Worm (Caenorhabditis elegans) whole organism, L4 larva: ENCODE measurements around the gene esyt-2.

Experiments
- D1046.2 ChIP-seq: fragments of 200-800 bp; sonication (Bioruptor generic); IDR thresholded peaks from 2 replicates; pipeline ENCODE4 v1.3.6; 2022; ENCODE audit warnings: missing genetic modification characterization, missing compliant biosample characterization
- F10B5.3 ChIP-seq: sonication (generic microtip); optimal IDR thresholded peaks from 2 replicates; lab custom pipeline; 2016; ENCODE audit warnings: mild to moderate bottlenecking, missing genetic modification characterization, missing compliant biosample characterization
- F26F4.8 ChIP-seq: fragments of 200-800 bp; sonication (Bioruptor generic); conservative IDR thresholded peaks from 2 replicates; pipeline ENCODE4 v1.3.6; 2022; ENCODE audit warnings: missing genetic modification characterization, missing compliant biosample characterization
- F44E2.7 ChIP-seq: fragments of 200-800 bp; sonication (Bioruptor generic); IDR thresholded peaks from 2 replicates; pipeline ENCODE4 v2.1.2; 2022; ENCODE audit warnings: missing genetic modification characterization, missing compliant biosample characterization
- F49E8.2 ChIP-seq: sonication (generic microtip); optimal IDR thresholded peaks from 2 replicates; lab custom pipeline; 2016; ENCODE audit warnings: missing compliant biosample characterization, mild to moderate bottlenecking, missing genetic modification characterization, borderline replicate concordance
- Y48G9A.11 ChIP-seq: fragments of 200-800 bp; sonication (Bioruptor generic); IDR thresholded peaks from 2 replicates; pipeline ENCODE4 v1.3.6; 2022; ENCODE audit warnings: missing genetic modification reagents, missing genetic modification characterization, missing compliant biosample characterization
- Y75B8A.6 ChIP-seq: fragments of 200-800 bp; sonication (Bioruptor generic); IDR thresholded peaks from 2 replicates; pipeline ENCODE4 v1.3.6; 2022; ENCODE audit warnings: missing genetic modification reagents, missing genetic modification characterization, missing compliant biosample characterization
- ZK337.2 ChIP-seq: fragments of 200-800 bp; sonication (Bioruptor generic); IDR thresholded peaks from 2 replicates; pipeline ENCODE4 v1.3.6; 2022; ENCODE audit warnings: missing genetic modification reagents, missing genetic modification characterization, missing compliant biosample characterization
- ama-1 ChIP-seq: fragments of 150-350 bp; optimal IDR thresholded peaks from 2 replicates; lab custom pipeline; 2014; ENCODE audit warnings: inconsistent platforms, mixed read lengths
- ceh-20 ChIP-seq: fragments of 200-800 bp; sonication (Bioruptor generic); IDR thresholded peaks from 2 replicates; pipeline ENCODE4 v1.3.6; 2022; ENCODE audit warnings: missing genetic modification reagents, missing genetic modification characterization, missing compliant biosample characterization
- ceh-44 ChIP-seq: fragments of 200-800 bp; sonication (Bioruptor generic); IDR thresholded peaks from 2 replicates; pipeline ENCODE4 v1.3.6; 2022; ENCODE audit warnings: missing genetic modification reagents, missing genetic modification characterization, missing compliant biosample characterization
- ceh-62 ChIP-seq: sonication (generic microtip); optimal IDR thresholded peaks from 2 replicates; lab custom pipeline; 2017; ENCODE audit warnings: missing biosample characterization, missing genetic modification characterization
- ceh-82 ChIP-seq: sonication (generic microtip); optimal IDR thresholded peaks from 2 replicates; lab custom pipeline; 2017; ENCODE audit warnings: missing biosample characterization, missing genetic modification characterization
- ctbp-1 ChIP-seq: fragments of 200-800 bp; sonication (Bioruptor generic); IDR thresholded peaks from 2 replicates; pipeline ENCODE4 v1.3.6; 2022; ENCODE audit warnings: missing genetic modification reagents, missing genetic modification characterization, missing compliant biosample characterization
- daf-8 ChIP-seq: fragments of 200-800 bp; sonication (Bioruptor generic); IDR thresholded peaks from 2 replicates; pipeline ENCODE4 v1.3.6; 2022; ENCODE audit warnings: missing genetic modification characterization, missing compliant biosample characterization
- dmd-6 ChIP-seq: fragments of 200-800 bp; sonication (Bioruptor generic); IDR thresholded peaks from 2 replicates; pipeline ENCODE4 v1.3.6; 2022; ENCODE audit warnings: missing genetic modification reagents, missing genetic modification characterization, missing compliant biosample characterization
- dmd-8 ChIP-seq: fragments of 200-800 bp; sonication (Bioruptor generic); IDR thresholded peaks from 2 replicates; pipeline ENCODE4 v1.3.6; 2022; ENCODE audit warnings: missing genetic modification characterization, missing compliant biosample characterization
- egl-43 ChIP-seq: fragments of 200-800 bp; sonication (Bioruptor generic); IDR thresholded peaks from 2 replicates; pipeline ENCODE4 v1.3.6; 2022; ENCODE audit warnings: missing genetic modification reagents, missing genetic modification characterization, missing compliant biosample characterization
- fos-1 ChIP-seq: fragments of 150-350 bp; optimal IDR thresholded peaks from 2 replicates; lab custom pipeline; 2014; ENCODE audit warnings: missing biosample characterization, missing genetic modification characterization
- hlh-11 ChIP-seq: fragments of 200-800 bp; sonication (Bioruptor generic); optimal IDR thresholded peaks from 2 replicates; lab custom pipeline; 2018; ENCODE audit warnings: mild to moderate bottlenecking, missing genetic modification characterization, missing compliant biosample characterization
- hlh-30 ChIP-seq: sonication (generic microtip); optimal IDR thresholded peaks from 2 replicates; lab custom pipeline; 2017; ENCODE audit warnings: antibody characterized with exemption, mild to moderate bottlenecking, missing genetic modification characterization, missing compliant biosample characterization; ENCODE audit not compliant: insufficient read depth
- hmg-1.1 ChIP-seq: fragments of 200-800 bp; sonication (Bioruptor generic); IDR thresholded peaks from 2 replicates; pipeline ENCODE4 v1.3.6; 2022; ENCODE audit warnings: missing genetic modification reagents, missing genetic modification characterization, missing compliant biosample characterization
- lim-7 ChIP-seq: fragments of 200-800 bp; sonication (Bioruptor generic); IDR thresholded peaks from 2 replicates; pipeline ENCODE4 v1.3.6; 2022; ENCODE audit warnings: missing genetic modification characterization, missing compliant biosample characterization
- lin-1 ChIP-seq: fragments of 200-800 bp; sonication (Bioruptor generic); IDR thresholded peaks from 2 replicates; pipeline ENCODE4 v1.3.6; 2022; ENCODE audit warnings: missing genetic modification reagents, missing genetic modification characterization, missing compliant biosample characterization
- lin-15B ChIP-seq: fragments of 150-350 bp; sonication (generic microtip); optimal IDR thresholded peaks from 3 replicates; lab custom pipeline; 2014; ENCODE audit warnings: missing biosample characterization, missing genetic modification characterization
- lin-29 ChIP-seq: fragments of 200-800 bp; sonication (Bioruptor generic); IDR thresholded peaks from 2 replicates; pipeline ENCODE4 v1.3.6; 2022; ENCODE audit warnings: missing genetic modification reagents, missing genetic modification characterization, missing compliant biosample characterization
- lin-38 ChIP-seq: fragments of 200-800 bp; sonication (Bioruptor generic); IDR thresholded peaks from 2 replicates; pipeline ENCODE4 v1.3.6; 2022; ENCODE audit warnings: missing genetic modification reagents, missing genetic modification characterization, missing compliant biosample characterization
- lir-3 ChIP-seq: sonication (generic microtip); optimal IDR thresholded peaks from 2 replicates; lab custom pipeline; 2016; ENCODE audit warnings: mild to moderate bottlenecking, missing genetic modification characterization, missing compliant biosample characterization
- mdl-1 ChIP-seq, 2 experiments: fragments of 150-350 bp in 1 of 2; sonication (generic microtip) in 1 of 2; optimal IDR thresholded peaks; 2 replicates each; lab custom pipeline; 2014 to 2017; ENCODE audit warnings: missing biosample characterization in 2 of 2, missing genetic modification characterization in 2 of 2
- nhr-102 ChIP-seq: sonication (generic microtip); optimal IDR thresholded peaks from 2 replicates; lab custom pipeline; 2016; ENCODE audit warnings: mild to moderate bottlenecking, missing genetic modification characterization, moderate library complexity, missing compliant biosample characterization
- nhr-11 ChIP-seq: fragments of 150-350 bp; optimal IDR thresholded peaks from 2 replicates; lab custom pipeline; 2014; ENCODE audit warnings: missing biosample characterization, missing genetic modification characterization
- nhr-237 ChIP-seq: sonication (generic microtip); optimal IDR thresholded peaks from 2 replicates; lab custom pipeline; 2017; ENCODE audit warnings: missing biosample characterization, missing genetic modification characterization
- nhr-28 ChIP-seq: fragments of 150-350 bp; optimal IDR thresholded peaks from 2 replicates; lab custom pipeline; 2014; ENCODE audit warnings: missing biosample characterization, missing genetic modification characterization
- nhr-42 ChIP-seq: fragments of 200-800 bp; sonication (Bioruptor generic); IDR thresholded peaks from 2 replicates; pipeline ENCODE4 v1.3.6; 2022; ENCODE audit warnings: missing genetic modification characterization, missing compliant biosample characterization
- nhr-48 ChIP-seq: sonication (generic microtip); optimal IDR thresholded peaks from 2 replicates; lab custom pipeline; 2016; ENCODE audit warnings: mild to moderate bottlenecking, missing genetic modification characterization, missing compliant biosample characterization
- saeg-2 ChIP-seq: fragments of 200-800 bp; sonication (Bioruptor generic); IDR thresholded peaks from 2 replicates; pipeline ENCODE4 v1.3.6; 2022; ENCODE audit warnings: missing genetic modification reagents, missing genetic modification characterization, missing compliant biosample characterization
- spr-1 ChIP-seq: sonication (generic microtip); optimal IDR thresholded peaks from 2 replicates; lab custom pipeline; 2016; ENCODE audit warnings: mild to moderate bottlenecking, missing genetic modification characterization, missing compliant biosample characterization
- spr-3 ChIP-seq: fragments of 200-800 bp; sonication (Bioruptor generic); optimal IDR thresholded peaks from 2 replicates; lab custom pipeline; 2018; ENCODE audit warnings: mild to moderate bottlenecking, missing genetic modification characterization, missing compliant biosample characterization
- tra-1 ChIP-seq: fragments of 200-800 bp; sonication (Bioruptor generic); IDR thresholded peaks from 2 replicates; pipeline ENCODE4 v1.3.6; 2022; ENCODE audit warnings: missing genetic modification reagents, missing genetic modification characterization, missing compliant biosample characterization
- unc-130 ChIP-seq: sonication (generic microtip); optimal IDR thresholded peaks from 2 replicates; lab custom pipeline; 2016; ENCODE audit warnings: missing genetic modification reagents, missing genetic modification characterization, missing compliant biosample characterization
- zag-1 ChIP-seq: fragments of 150-350 bp; optimal IDR thresholded peaks from 2 replicates; lab custom pipeline; 2014; ENCODE audit warnings: missing biosample characterization, missing genetic modification characterization
- zfp-2 ChIP-seq: sonication (generic microtip); optimal IDR thresholded peaks from 2 replicates; lab custom pipeline; 2016; ENCODE audit warnings: mild to moderate bottlenecking, missing genetic modification characterization, missing compliant biosample characterization
- ztf-11 ChIP-seq: fragments of 150-350 bp; optimal IDR thresholded peaks from 2 replicates; lab custom pipeline; 2014; ENCODE audit warnings: missing biosample characterization, missing genetic modification characterization

Gene esyt-2

DNA sequence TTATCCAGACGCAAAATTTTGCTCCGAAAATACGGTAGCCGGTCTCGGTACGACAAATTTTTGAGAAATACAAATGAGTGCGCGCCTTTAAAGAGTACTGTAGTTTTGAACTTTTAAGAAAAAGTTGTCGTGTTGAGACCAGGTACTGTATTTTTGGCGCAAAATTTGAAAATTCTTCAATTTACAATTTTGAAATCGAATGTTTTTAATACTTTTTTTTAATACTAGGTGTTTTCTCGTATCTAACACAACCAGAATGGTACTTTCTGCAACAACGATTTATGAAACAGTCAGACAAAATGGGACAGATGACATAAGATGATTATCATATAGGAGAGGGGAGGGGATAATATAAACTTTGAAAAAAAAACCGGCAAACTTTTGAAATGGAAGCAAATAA is 35.1 kb downstream of the esyt-2 start:
- TF ChIP-seq lin-38 (peak; percentile 51), Y48G9A.11 (GFP tag; lab: Robert Waterston, UW) (0 out of 2 replicates have a peak, but pooled peaks have one; percentile 29), saeg-2 (GFP tag; lab: Robert Waterston, UW) (no peak), F49E8.2 (tag; lab: Kevin White, UChicago) (peak; percentile 70)

DNA sequence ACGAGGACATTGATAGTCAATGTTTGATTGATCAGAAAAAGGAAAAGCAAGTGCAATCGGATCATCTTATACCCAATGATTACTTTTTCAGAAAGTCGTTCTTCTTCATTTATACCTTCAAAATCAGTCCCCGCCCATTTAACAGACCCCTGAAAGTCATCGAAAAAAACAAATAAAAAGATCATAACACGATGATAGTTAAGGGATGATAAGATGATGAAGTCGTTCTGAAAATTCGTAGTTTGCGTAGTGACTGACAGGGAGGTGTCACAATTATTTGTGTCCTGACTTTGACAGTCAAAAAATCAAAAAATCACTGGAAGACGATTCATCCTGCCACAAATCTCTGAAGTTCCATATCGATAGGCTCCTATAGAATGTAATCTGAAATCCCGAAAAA is 36.3 kb downstream of the esyt-2 start, which contains the start of gene ugt-66:
ugt-66 (minus strand) TSS at position 101 of the 400 bp plus-strand sequence.
- TF ChIP-seq F49E8.2 (tag; lab: Kevin White, UChicago) (no peak), ceh-44 (GFP tag; lab: Robert Waterston, UW) (no peak), hlh-30 (tag; lab: Kevin White, UChicago) (no peak), F10B5.3 (tag; lab: Kevin White, UChicago) (no peak), F26F4.8 (GFP tag; lab: Robert Waterston, UW) (no peak), mdl-1 (tag; optimal IDR thresholded peaks at IDR 0.05; lab: Kevin White, UChicago) (no peak), Y75B8A.6 (GFP tag; lab: Robert Waterston, UW) (no peak), ctbp-1 (GFP tag; lab: Robert Waterston, UW) (no peak), D1046.2 (GFP tag; lab: Robert Waterston, UW) (no peak), nhr-11 (tag; lab: Kevin White, UChicago) (no peak), hmg-1.1 (GFP tag; lab: Robert Waterston, UW) (no peak), zfp-2 (tag; lab: Kevin White, UChicago) (no peak), daf-8 (GFP tag; lab: Robert Waterston, UW) (no peak), lin-15B (tag; lab: Kevin White, UChicago) (no peak), egl-43 (no peak)

DNA sequence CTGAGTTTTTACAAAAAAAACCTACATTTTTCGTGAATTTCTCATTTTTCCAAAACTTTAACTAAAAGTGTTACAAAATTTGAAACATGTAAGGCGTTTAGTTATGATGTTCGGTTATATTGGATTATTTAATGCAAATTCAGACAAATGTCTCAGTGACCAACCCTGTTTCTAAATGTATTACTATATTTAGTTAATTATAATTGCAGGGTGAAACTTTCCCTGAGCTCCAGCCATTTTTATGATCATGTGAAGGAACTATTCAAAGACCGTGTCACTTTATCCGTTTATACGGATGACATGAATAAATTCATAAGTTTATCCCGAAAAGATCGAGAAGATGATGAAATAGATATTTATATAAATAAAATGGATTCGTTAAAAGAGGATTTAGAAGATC is 40.0 kb downstream of the esyt-2 start, which contains the start of gene C23G10.5:
C23G10.5 (plus strand) TSS at position 301 of the 400 bp plus-strand sequence.
- no peak for TF ChIP-seq hlh-11 (tag; lab: Kevin White, UChicago)
- TF ChIP-seq, all 104 proteins: peak for 0

DNA sequence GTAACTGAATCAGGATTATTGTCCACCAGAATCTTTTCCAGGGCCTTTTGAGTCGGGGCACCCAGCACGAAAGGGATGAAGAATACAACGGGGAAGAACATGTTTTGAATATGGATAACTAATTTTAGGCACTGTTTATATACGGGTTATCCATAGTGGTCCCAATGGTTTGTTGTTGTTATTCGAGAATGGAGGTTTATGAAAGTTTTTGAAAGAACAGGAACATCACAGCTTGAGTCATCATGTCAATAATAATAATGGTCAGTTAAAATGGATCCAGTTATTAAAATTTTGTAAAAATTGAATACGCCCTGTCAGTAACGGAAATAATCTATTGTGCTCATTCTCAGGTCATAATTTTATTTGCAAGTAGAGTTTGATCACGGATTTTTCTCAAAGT is 47.7 kb downstream of the esyt-2 start, which contains the start of gene nas-28:
nas-28 (minus strand) TSS at position 101 of the 400 bp plus-strand sequence.
- TF ChIP-seq hlh-11 (tag; lab: Kevin White, UChicago) (no peak), fos-1 (tag; lab: Kevin White, UChicago) (no peak), ztf-11 (tag; lab: Kevin White, UChicago) (no peak), ceh-62 (tag; lab: Kevin White, UChicago) (no peak), ama-1 (lab: Kevin White, UChicago) (no peak), nhr-42 (GFP tag; lab: Robert Waterston, UW) (no peak), lim-7 (GFP tag; lab: Robert Waterston, UW) (no peak), ceh-82 (tag; lab: Kevin White, UChicago) (no peak)

DNA sequence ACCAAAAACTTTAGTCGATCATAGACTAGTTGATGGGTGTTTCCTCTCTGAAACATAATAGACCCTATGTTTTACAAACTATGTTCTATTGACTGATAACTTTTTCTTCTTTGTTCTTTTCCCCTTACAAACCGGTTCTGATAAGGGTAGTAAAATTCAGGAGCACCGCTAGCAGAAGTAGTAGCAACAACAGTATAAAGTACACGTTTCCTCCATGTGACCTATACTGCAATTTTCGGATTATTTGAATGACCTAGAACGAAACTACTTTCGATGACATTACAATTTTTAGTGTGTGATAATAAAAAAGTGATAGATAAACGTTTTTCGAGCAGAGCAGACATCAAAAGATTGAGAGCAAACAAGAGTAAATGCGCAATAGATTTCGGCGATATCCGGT is 50.5 kb downstream of the esyt-2 start:
- TF ChIP-seq nhr-48 (tag; lab: Kevin White, UChicago) (peak; percentile 35), ceh-82 (tag; lab: Kevin White, UChicago) (no peak), F49E8.2 (tag; lab: Kevin White, UChicago) (no peak), nhr-237 (no peak), lir-3 (no peak), lin-29 (GFP tag; lab: Robert Waterston, UW) (no peak), dmd-8 (GFP tag; lab: Robert Waterston, UW) (no peak), spr-3 (GFP tag; lab: Kevin White, UChicago) (no peak), ceh-44 (GFP tag; lab: Robert Waterston, UW) (no peak), lin-1 (GFP tag; lab: Robert Waterston, UW) (peak; percentile 48; the same call in 1 of the 2 replicates), dmd-6 (GFP tag; lab: Robert Waterston, UW) (peak; percentile 78), lin-38 (no peak), nhr-102 (tag; lab: Kevin White, UChicago) (no peak), fos-1 (tag; lab: Kevin White, UChicago) (no peak), tra-1 (GFP tag; lab: Robert Waterston, UW) (0 out of 2 replicates have a peak, but pooled peaks have one; percentile 20), spr-1 (tag; lab: Kevin White, UChicago) (no peak), unc-130 (GFP tag; lab: Kevin White, UChicago) (no peak), nhr-28 (tag; lab: Kevin White, UChicago) (peak; percentile 56), ZK337.2 (GFP tag; lab: Robert Waterston, UW) (no peak), ceh-20 (no peak), ceh-62 (tag; lab: Kevin White, UChicago) (no peak), F44E2.7 (no peak), zag-1 (tag; lab: Kevin White, UChicago) (no peak), egl-43 (no peak)
